Fruit fly (Drosophila melanogaster) Kc167 (cell line): ENCODE data around the gene CG32647.

Experiments
- Myc ChIP-seq: fragments of >200 bp; optimal IDR thresholded peaks from 2 replicates; lab custom pipeline; 2017; ENCODE audit warnings: missing external identifiers
- h ChIP-seq: fragments of >200 bp; optimal IDR thresholded peaks from 3 replicates; lab custom pipeline; 2018; ENCODE audit warnings: missing external identifiers
- insv ChIP-seq: fragments of >200 bp; optimal IDR thresholded peaks from 3 replicates; lab custom pipeline; 2018; ENCODE audit warnings: missing external identifiers
- ttk ChIP-seq: sonication (Bioruptor generic); optimal IDR thresholded peaks from 2 replicates; lab custom pipeline; 2017; ENCODE audit warnings: missing external identifiers

dm6 chrX:12763467-12763866 is 21.3 kb downstream of the CG32647 start, which contains the start of gene pira:
- TF ChIP-seq Myc (lab: Kevin White, UChicago): no peak
- TF ChIP-seq insv (lab: Kevin White, UChicago): no peak
- TF ChIP-seq h (lab: Kevin White, UChicago): no peak
- no peak for TF ChIP-seq ttk (lab: Kevin White, UChicago)
